Fruit fly (Drosophila melanogaster) whole organism, embryonic: ENCODE measurements around the gene Wdfy2.

Source experiments
- Adf1 ChIP-seq: fragments of 200-800 bp; sonication (Bioruptor generic); IDR thresholded peaks from 2 replicates; pipeline ENCODE4 v1.3.6; 2022; ENCODE audit warnings: missing biosample characterization, missing genetic modification characterization
- Awh ChIP-seq: fragments of 200-800 bp; sonication (Bioruptor generic); IDR thresholded peaks from 2 replicates; pipeline ENCODE4, ENCODE4 v1.3.6; 2022; ENCODE audit warnings: missing biosample characterization, missing genetic modification characterization
- CG10209 ChIP-seq: fragments of 200-800 bp; sonication (Bioruptor generic); optimal IDR thresholded peaks from 3 replicates; lab custom pipeline; 2017; ENCODE audit warnings: missing biosample characterization, mild to moderate bottlenecking, missing genetic modification characterization, missing genetic modification reagents
- CG10543 ChIP-seq: fragments of 200-800 bp; sonication (Bioruptor generic); optimal IDR thresholded peaks from 3 replicates; lab custom pipeline; 2017; ENCODE audit warnings: missing biosample characterization, mild to moderate bottlenecking, missing genetic modification characterization, moderate library complexity
- CG10959 ChIP-seq: fragments of 200-800 bp; sonication (Bioruptor generic); IDR thresholded peaks from 2 replicates; pipeline ENCODE4 v1.3.6; 2022; ENCODE audit warnings: missing biosample characterization, missing genetic modification characterization
- CG11723 ChIP-seq: fragments of 200-800 bp; sonication (Bioruptor generic); optimal IDR thresholded peaks from 2 replicates; lab custom pipeline; 2017; ENCODE audit warnings: missing biosample characterization, mild to moderate bottlenecking, missing genetic modification characterization
- CG12104 ChIP-seq: fragments of 200-800 bp; sonication (Bioruptor generic); optimal IDR thresholded peaks from 3 replicates; lab custom pipeline; 2016; ENCODE audit warnings: missing biosample characterization, missing genetic modification characterization
- CG13287 ChIP-seq: fragments of 200-800 bp; sonication (Bioruptor generic); IDR thresholded peaks from 2 replicates; pipeline ENCODE4 v1.3.6; 2022; ENCODE audit warnings: missing biosample characterization, missing genetic modification characterization; ENCODE audit not compliant: partially characterized antibody
- CG14860 ChIP-seq: fragments of 200-800 bp; sonication (Bioruptor generic); IDR thresholded peaks from 3 replicates; pipeline ENCODE4 v1.3.6; 2022; ENCODE audit warnings: missing biosample characterization, missing genetic modification characterization; ENCODE audit not compliant: partially characterized antibody
- CG17186 ChIP-seq: fragments of 200-800 bp; sonication (Bioruptor generic); optimal IDR thresholded peaks from 3 replicates; lab custom pipeline; 2017; ENCODE audit warnings: missing biosample characterization, missing genetic modification reagents, missing genetic modification characterization
- CG17802 ChIP-seq: fragments of 200-800 bp; sonication (Bioruptor generic); optimal IDR thresholded peaks from 2 replicates; lab custom pipeline; 2018; ENCODE audit warnings: missing biosample characterization, mild to moderate bottlenecking, missing genetic modification characterization, moderate library complexity
- CG17912 ChIP-seq: fragments of 200-800 bp; sonication (Bioruptor generic); optimal IDR thresholded peaks from 2 replicates; lab custom pipeline; 2018; ENCODE audit warnings: missing biosample characterization, mild to moderate bottlenecking, missing genetic modification characterization
- CG18599 ChIP-seq: fragments of 200-800 bp; sonication (Bioruptor generic); optimal IDR thresholded peaks from 3 replicates; lab custom pipeline; 2017; ENCODE audit warnings: missing biosample characterization, missing genetic modification characterization, mild to moderate bottlenecking, moderate library complexity, missing genetic modification reagents
- CG2202 ChIP-seq: fragments of 200-800 bp; sonication (Bioruptor generic); optimal IDR thresholded peaks from 2 replicates; lab custom pipeline; 2018; ENCODE audit warnings: missing biosample characterization, mild to moderate bottlenecking, missing genetic modification characterization
- CG2889 ChIP-seq: fragments of 200-800 bp; sonication (Bioruptor generic); IDR thresholded peaks from 3 replicates; pipeline ENCODE4 v1.3.6; 2022; ENCODE audit warnings: missing biosample characterization, missing genetic modification characterization
- CG3065 ChIP-seq: fragments of 200-800 bp; sonication (Bioruptor generic); optimal IDR thresholded peaks from 2 replicates; lab custom pipeline; 2016; ENCODE audit warnings: missing biosample characterization, missing genetic modification characterization
- CG7556 ChIP-seq: fragments of 200-800 bp; sonication (Bioruptor generic); optimal IDR thresholded peaks from 2 replicates; lab custom pipeline; 2017; ENCODE audit warnings: missing biosample characterization, mild to moderate bottlenecking, missing genetic modification characterization
- CG8089 ChIP-seq: fragments of 200-800 bp; sonication (Bioruptor generic); optimal IDR thresholded peaks from 3 replicates; lab custom pipeline; 2016; ENCODE audit warnings: missing biosample characterization, missing genetic modification characterization
- CG8359 ChIP-seq: fragments of 200-800 bp; sonication (Bioruptor generic); optimal IDR thresholded peaks from 2 replicates; lab custom pipeline; 2017; ENCODE audit warnings: missing biosample characterization, mild to moderate bottlenecking, missing genetic modification characterization, borderline replicate concordance
- CG8924 ChIP-seq: fragments of 200-800 bp; optimal IDR thresholded peaks from 3 replicates; lab custom pipeline; 2019; ENCODE audit warnings: missing biosample characterization, mild to moderate bottlenecking, missing genetic modification characterization, moderate library complexity
- CoRest ChIP-seq: fragments of 200-800 bp; sonication (Bioruptor generic); optimal IDR thresholded peaks from 3 replicates; lab custom pipeline; 2018; ENCODE audit warnings: missing biosample characterization, mild to moderate bottlenecking, missing genetic modification characterization, moderate library complexity
- CrebB ChIP-seq: fragments of 200-800 bp; sonication (Bioruptor generic); optimal IDR thresholded peaks from 3 replicates; lab custom pipeline; 2018; ENCODE audit warnings: missing biosample characterization, mild to moderate bottlenecking, missing genetic modification characterization
- Dek ChIP-seq: fragments of 200-800 bp; sonication (Bioruptor generic); optimal IDR thresholded peaks from 3 replicates; lab custom pipeline; 2019; ENCODE audit warnings: missing biosample characterization, mild to moderate bottlenecking, missing genetic modification characterization, moderate library complexity
- Doc3 ChIP-seq: fragments of 200-800 bp; sonication (Bioruptor generic); IDR thresholded peaks from 3 replicates; pipeline ENCODE4 v1.3.6; 2022; ENCODE audit warnings: missing biosample characterization, missing genetic modification characterization; ENCODE audit not compliant: partially characterized antibody
- HHEX ChIP-seq: fragments of 200-800 bp; sonication (Bioruptor generic); optimal IDR thresholded peaks from 3 replicates; lab custom pipeline; 2017; ENCODE audit warnings: missing biosample characterization, mild to moderate bottlenecking, missing genetic modification characterization, missing genetic modification reagents
- HLH54F ChIP-seq: fragments of 200-800 bp; sonication (Bioruptor generic); optimal IDR thresholded peaks from 3 replicates; lab custom pipeline; 2016; ENCODE audit warnings: missing biosample characterization, missing genetic modification characterization
- Hmx ChIP-seq: fragments of 200-800 bp; sonication (Bioruptor generic); optimal IDR thresholded peaks from 2 replicates; lab custom pipeline; 2016; ENCODE audit warnings: missing biosample characterization, missing genetic modification characterization
- Med ChIP-seq: fragments of 200-800 bp; sonication (Bioruptor generic); peaks from one replicate; lab custom pipeline; 2016; ENCODE audit warnings: missing biosample characterization, missing genetic modification characterization, mild to moderate bottlenecking, inconsistent platforms, moderate library complexity
- Meics ChIP-seq: fragments of 200-800 bp; sonication (Bioruptor generic); optimal IDR thresholded peaks from 2 replicates; lab custom pipeline; 2017; ENCODE audit warnings: missing biosample characterization, mild to moderate bottlenecking, missing genetic modification characterization
- NC2β ChIP-seq: fragments of 200-800 bp; sonication (Bioruptor generic); optimal IDR thresholded peaks from 2 replicates; lab custom pipeline; 2016; ENCODE audit warnings: missing biosample characterization, missing genetic modification characterization
- Ssrp ChIP-seq: fragments of 200-800 bp; sonication (Bioruptor generic); optimal IDR thresholded peaks from 2 replicates; lab custom pipeline; 2018; ENCODE audit warnings: missing biosample characterization, mild to moderate bottlenecking, missing genetic modification characterization, moderate library complexity
- Usf ChIP-seq: fragments of 200-800 bp; sonication (Bioruptor generic); optimal IDR thresholded peaks from 2 replicates; lab custom pipeline; 2017; ENCODE audit warnings: missing genotype, missing biosample characterization, missing genetic modification characterization
- Vsx1 ChIP-seq: fragments of 200-800 bp; sonication (Bioruptor generic); optimal IDR thresholded peaks from 2 replicates; lab custom pipeline; 2017; ENCODE audit warnings: missing biosample characterization, mild to moderate bottlenecking, missing genetic modification characterization, missing genetic modification reagents
- YL-1 ChIP-seq: fragments of 200-800 bp; sonication (Bioruptor generic); optimal IDR thresholded peaks from 3 replicates; lab custom pipeline; 2017; ENCODE audit warnings: missing biosample characterization, mild to moderate bottlenecking, missing genetic modification characterization
- al ChIP-seq: fragments of 200-800 bp; sonication (Bioruptor generic); IDR thresholded peaks from 2 replicates; pipeline ENCODE4 v1.3.6; 2022; ENCODE audit warnings: missing biosample characterization, missing genetic modification characterization
- aop ChIP-seq: fragments of 200-800 bp; sonication (Bioruptor generic); IDR thresholded peaks from 2 replicates; pipeline ENCODE4 v1.3.6; 2022; ENCODE audit warnings: missing biosample characterization, missing genetic modification characterization
- bab2 ChIP-seq: fragments of 200-800 bp; sonication (Bioruptor generic); optimal IDR thresholded peaks from 2 replicates; lab custom pipeline; 2016; ENCODE audit warnings: missing biosample characterization, missing genetic modification characterization
- br ChIP-seq: fragments of >200 bp; optimal IDR thresholded peaks from 2 replicates; lab custom pipeline; 2017
- cas ChIP-seq: fragments of 200-800 bp; sonication (Bioruptor generic); IDR thresholded peaks from 2 replicates; pipeline ENCODE4 v1.3.6; 2022; ENCODE audit warnings: missing biosample characterization, missing genetic modification characterization
- caup ChIP-seq: fragments of 200-800 bp; sonication (Bioruptor generic); optimal IDR thresholded peaks from 3 replicates; lab custom pipeline; 2017; ENCODE audit warnings: missing biosample characterization, mild to moderate bottlenecking, missing genetic modification characterization, moderate library complexity; ENCODE audit not compliant: severe bottlenecking
- dimm ChIP-seq: fragments of 200-800 bp; sonication (Bioruptor generic); IDR thresholded peaks from 2 replicates; pipeline ENCODE4 v1.3.6; 2022; ENCODE audit warnings: missing biosample characterization, missing genetic modification characterization
- hkb ChIP-seq, 2 experiments: fragments of 200-800 bp in 1 of 2; fragments of >200 bp in 1 of 2; sonication (Bioruptor generic) in 1 of 2; IDR thresholded peaks in 1 of 2; optimal IDR thresholded peaks in 1 of 2; 2 replicates each; pipeline versions ENCODE4 v1.3.6 to Lab custom; 2017 to 2022; ENCODE audit warnings: missing biosample characterization in 1 of 2, missing genetic modification characterization in 1 of 2
- lilli ChIP-seq: fragments of 200-800 bp; sonication (Bioruptor generic); optimal IDR thresholded peaks from 3 replicates; lab custom pipeline; 2016; ENCODE audit warnings: missing biosample characterization, missing genetic modification characterization
- otp ChIP-seq: fragments of 200-800 bp; sonication (Bioruptor generic); IDR thresholded peaks from 3 replicates; pipeline ENCODE4, ENCODE4 v1.3.6; 2022; ENCODE audit warnings: missing biosample characterization, missing genetic modification characterization
- pzg ChIP-seq: fragments of 200-800 bp; sonication (Bioruptor generic); optimal IDR thresholded peaks from 3 replicates; lab custom pipeline; 2018; ENCODE audit warnings: missing biosample characterization, mild to moderate bottlenecking, missing genetic modification characterization, moderate library complexity
- so ChIP-seq: fragments of 200-800 bp; sonication (Bioruptor generic); IDR thresholded peaks from 3 replicates; pipeline ENCODE4 v1.3.6; 2022; ENCODE audit warnings: missing biosample characterization, missing genetic modification characterization
- tna ChIP-seq: fragments of 200-800 bp; sonication (Bioruptor generic); IDR thresholded peaks from 2 replicates; pipeline ENCODE4 v1.3.6; 2022; ENCODE audit warnings: missing biosample characterization, missing genetic modification characterization; ENCODE audit not compliant: partially characterized antibody
- toy ChIP-seq: fragments of 200-800 bp; sonication (Bioruptor generic); IDR thresholded peaks from 2 replicates; pipeline ENCODE4 v1.3.6; 2022; ENCODE audit warnings: missing biosample characterization, missing genetic modification characterization
- unc-4 ChIP-seq: fragments of 200-800 bp; sonication (Bioruptor generic); IDR thresholded peaks from 2 replicates; pipeline ENCODE4 v1.3.6; 2022; ENCODE audit warnings: missing biosample characterization, missing genetic modification characterization; ENCODE audit not compliant: partially characterized antibody

Wdfy2 gene

DNA sequence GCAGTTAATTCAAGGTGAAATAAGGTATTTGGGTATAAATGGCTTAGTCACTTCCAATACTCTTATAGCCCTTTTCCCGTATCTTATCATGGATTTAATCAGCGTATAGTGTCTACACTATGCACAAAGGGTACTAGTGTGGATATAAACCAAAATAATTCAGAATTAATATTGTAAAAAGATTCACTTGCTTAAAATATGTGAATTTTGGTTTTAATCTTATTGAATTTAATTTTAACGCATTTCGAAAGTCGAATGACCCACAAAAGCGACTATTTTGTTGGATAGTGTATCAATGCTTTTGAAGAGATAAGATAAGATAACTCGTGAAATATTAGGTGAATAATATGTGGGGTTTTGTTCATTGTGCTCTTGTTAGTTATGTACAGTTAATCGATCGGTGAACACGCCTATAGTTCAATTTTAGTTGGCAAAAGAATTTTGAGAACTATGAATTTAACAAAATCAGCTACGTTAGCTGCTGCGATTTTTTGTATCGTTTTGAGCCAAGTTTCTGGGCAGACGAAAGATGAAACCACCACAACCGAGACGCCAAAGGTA, 41.1 kb upstream of the Wdfy2 start, which contains the start of gene CG5096 (continued):
- peak; percentile 67 for TF ChIP-seq Vsx1 (GFP tag; lab: Kevin White, UChicago)
- peak; percentile 81 for TF ChIP-seq CG7556 (GFP tag; lab: Kevin White, UChicago)
- peak; percentile 35 for TF ChIP-seq YL-1 (GFP tag; lab: Kevin White, UChicago)
- TF ChIP-seq Meics, result peak; percentile 91
- peak; percentile 66 for TF ChIP-seq CG12104 (GFP tag; lab: Kevin White, UChicago)
- TF ChIP-seq CG17186 (GFP tag; lab: Kevin White, UChicago), result no peak
- TF ChIP-seq CG8924, result peak; percentile 94
- TF ChIP-seq cas (GFP tag; lab: Robert Waterston, UW), result peak; percentile 76; the same call in 1 of the 2 replicates
- TF ChIP-seq pzg (GFP tag; lab: Kevin White, UChicago), result peak; percentile 10
- peak; percentile 93 for TF ChIP-seq caup (GFP tag; lab: Kevin White, UChicago)
- peak; percentile 76 for TF ChIP-seq HLH54F
- peak; percentile 19 for TF ChIP-seq NC2β (GFP tag; lab: Kevin White, UChicago)
- no peak for TF ChIP-seq Doc3 (GFP tag; lab: Robert Waterston, UW)
- peak; percentile 49 for TF ChIP-seq Usf (GFP tag; lab: Kevin White, UChicago)
- TF ChIP-seq otp, result peak; percentile 87
- TF ChIP-seq tna, result no peak
- peak; percentile 69 for TF ChIP-seq Hmx (GFP tag; lab: Kevin White, UChicago)
- TF ChIP-seq bab2, result peak; percentile 78
- TF ChIP-seq dimm (GFP tag; lab: Robert Waterston, UW), result no peak; the same call in 1 of the 2 replicates
- TF ChIP-seq so, result peak; percentile 93
- TF ChIP-seq CG10543 (GFP tag; lab: Kevin White, UChicago), result peak; percentile 49
- TF ChIP-seq CrebB (tag; lab: Kevin White, UChicago), result peak; percentile 89
- TF ChIP-seq Dek (tag; lab: Kevin White, UChicago), result peak; percentile 94
- TF ChIP-seq CG14860 (GFP tag; lab: Robert Waterston, UW), result no peak
- TF ChIP-seq CG8359 (GFP tag; lab: Kevin White, UChicago), result peak; percentile 49
- peak; percentile 45 for TF ChIP-seq CG17802 (tag; lab: Kevin White, UChicago)
- TF ChIP-seq Awh, result peak; percentile 89
- TF ChIP-seq CG13287 (GFP tag; lab: Robert Waterston, UW), result no peak
- peak; percentile 93 for TF ChIP-seq lilli (GFP tag; lab: Kevin White, UChicago)
- TF ChIP-seq CG3065 (GFP tag; lab: Kevin White, UChicago), result peak; percentile 32
- peak; percentile 70 for TF ChIP-seq CG11723 (GFP tag; lab: Kevin White, UChicago)
- peak; percentile 97 for TF ChIP-seq CG18599 (GFP tag; lab: Kevin White, UChicago)
- TF ChIP-seq CG10959 (GFP tag; lab: Robert Waterston, UW), result peak; percentile 51; the same call in 1 of the 2 replicates
- peak; percentile 76 for TF ChIP-seq Adf1 (GFP tag; lab: Robert Waterston, UW)
- peak; percentile 74; the same call in 1 of the 2 replicates for TF ChIP-seq toy (GFP tag; lab: Robert Waterston, UW)
- TF ChIP-seq CG2889 (GFP tag; lab: Robert Waterston, UW), result peak; percentile 93
- peak; percentile 93 for TF ChIP-seq CoRest (tag; lab: Kevin White, UChicago)
- TF ChIP-seq unc-4, result no peak
- peak; percentile 90 for TF ChIP-seq HHEX (GFP tag; lab: Kevin White, UChicago)
- peak; percentile 97 for TF ChIP-seq Med (GFP tag; lab: Kevin White, UChicago)
- TF ChIP-seq CG2202 (tag; lab: Kevin White, UChicago), result peak; percentile 47
- TF ChIP-seq al, result peak; percentile 78
- TF ChIP-seq hkb (optimal IDR thresholded peaks at IDR 0.05; lab: Kevin White, UChicago), result no peak
- TF ChIP-seq hkb (GFP tag; IDR thresholded peaks at IDR 0.05; lab: Robert Waterston, UW), result peak; percentile 96
- TF ChIP-seq br (lab: Kevin White, UChicago), result no peak
- peak; percentile 43 for TF ChIP-seq CG17912 (GFP tag; lab: Kevin White, UChicago)
- TF ChIP-seq CG10209 (GFP tag; lab: Kevin White, UChicago), result peak; percentile 88
- TF ChIP-seq aop (GFP tag; lab: Robert Waterston, UW), result no peak
- peak; percentile 64 for TF ChIP-seq CG8089
- peak; percentile 62 for TF ChIP-seq Ssrp (tag; lab: Kevin White, UChicago)
